Worm (Caenorhabditis elegans) whole organism, midembryonic: Measurements from ENCODE around the gene C08E8.4.

Experiments used
- T22C8.4 ChIP-seq: fragments of 200-800 bp; sonication (Bioruptor generic); IDR thresholded peaks from 2 replicates; pipeline ENCODE4 v1.3.6; 2022; ENCODE audit warnings: missing genetic modification characterization, missing compliant biosample characterization
- cog-1 ChIP-seq: sonication (generic microtip); optimal IDR thresholded peaks from 2 replicates; lab custom pipeline; 2016; ENCODE audit warnings: missing genetic modification characterization, missing compliant biosample characterization
- flt-1 ChIP-seq: fragments of 200-800 bp; sonication (Bioruptor generic); IDR thresholded peaks from 2 replicates; pipeline ENCODE4 v1.3.6; 2022; ENCODE audit warnings: missing genetic modification characterization, missing compliant biosample characterization
- klf-2 ChIP-seq: fragments of 200-800 bp; sonication (Bioruptor generic); conservative IDR thresholded peaks from 2 replicates; pipeline ENCODE4 v1.3.6; 2022; ENCODE audit warnings: missing genetic modification reagents, missing genetic modification characterization, missing compliant biosample characterization
- med-1 ChIP-seq: sonication (generic microtip); optimal IDR thresholded peaks from 2 replicates; lab custom pipeline; 2017; ENCODE audit warnings: missing genetic modification characterization, mild to moderate bottlenecking, missing compliant biosample characterization, antibody characterized with exemption, missing genetic modification reagents; ENCODE audit not compliant: insufficient read depth
- ref-1 ChIP-seq: fragments of 200-800 bp; sonication (Bioruptor generic); conservative IDR thresholded peaks from 2 replicates; pipeline ENCODE4 v1.3.6; 2022; ENCODE audit warnings: missing genetic modification reagents, missing genetic modification characterization, missing compliant biosample characterization
- tab-1 ChIP-seq: fragments of 200-800 bp; sonication (Bioruptor generic); IDR thresholded peaks from 2 replicates; pipeline ENCODE4 v1.3.6; 2022; ENCODE audit warnings: missing genetic modification characterization, missing compliant biosample characterization
- ztf-23 ChIP-seq: fragments of 200-800 bp; sonication (Bioruptor generic); IDR thresholded peaks from 2 replicates; pipeline ENCODE4 v1.3.6; 2022; ENCODE audit warnings: missing genetic modification reagents, missing genetic modification characterization, missing compliant biosample characterization
- ztf-29 ChIP-seq: fragments of 200-800 bp; sonication (Bioruptor generic); IDR thresholded peaks from 2 replicates; pipeline ENCODE4 v1.3.6; 2022; ENCODE audit warnings: missing genetic modification reagents, missing genetic modification characterization, missing compliant biosample characterization

C08E8.4 gene

ce11 chrV:18350721-18351120 is 20.9 kb upstream of the C08E8.4 start, which contains the start of gene C08E8.11:
C08E8.11 (plus strand) TSS chrV:18351021.
- TF ChIP-seq med-1 (GFP tag; lab: Kevin White, UChicago) (no peak), ref-1 (no peak), ztf-23 (GFP tag; lab: Robert Waterston, UW) (no peak), klf-2 (GFP tag; lab: Robert Waterston, UW) (no peak), flt-1 (GFP tag; lab: Robert Waterston, UW) (no peak), cog-1 (tag; lab: Kevin White, UChicago) (no peak), tab-1 (no peak), T22C8.4 (GFP tag; lab: Robert Waterston, UW) (no peak), ztf-29 (GFP tag; lab: Robert Waterston, UW) (no peak)

- TF ChIP-seq med-1 (GFP tag; lab: Kevin White, UChicago), result no peak
- TF ChIP-seq ztf-29 (GFP tag; lab: Robert Waterston, UW), result no peak
- no peak for TF ChIP-seq tab-1
- no peak for TF ChIP-seq klf-2 (GFP tag; lab: Robert Waterston, UW)
- no peak for TF ChIP-seq flt-1 (GFP tag; lab: Robert Waterston, UW)
- TF ChIP-seq T22C8.4 (GFP tag; lab: Robert Waterston, UW), result no peak
- no peak for TF ChIP-seq cog-1 (tag; lab: Kevin White, UChicago)
- TF ChIP-seq ref-1, result no peak
- TF ChIP-seq ztf-23 (GFP tag; lab: Robert Waterston, UW), result no peak
Measured at ce11 chrV:18354299-18354698, 17.3 kb upstream of the C08E8.4 start.

- TF ChIP-seq ztf-23 (GFP tag; lab: Robert Waterston, UW) (no peak), tab-1 (no peak), ref-1 (no peak), flt-1 (GFP tag; lab: Robert Waterston, UW) (no peak), T22C8.4 (GFP tag; lab: Robert Waterston, UW) (no peak), klf-2 (GFP tag; lab: Robert Waterston, UW) (no peak)
Measured at ce11 chrV:18355742-18356141, 15.9 kb upstream of the C08E8.4 start, which contains the start of gene C08E8.2. C08E8.2 (minus strand) TSS chrV:18355842.

- TF ChIP-seq tab-1 (no peak), cog-1 (tag; lab: Kevin White, UChicago) (no peak), flt-1 (GFP tag; lab: Robert Waterston, UW) (no peak), klf-2 (GFP tag; lab: Robert Waterston, UW) (no peak), ztf-29 (GFP tag; lab: Robert Waterston, UW) (no peak), ztf-23 (GFP tag; lab: Robert Waterston, UW) (no peak), ref-1 (no peak), med-1 (GFP tag; lab: Kevin White, UChicago) (no peak), T22C8.4 (GFP tag; lab: Robert Waterston, UW) (no peak)
Measured at ce11 chrV:18359888-18360287, 11.8 kb upstream of the C08E8.4 start, which contains the start of gene C08E8.5. C08E8.5 (minus strand) TSS chrV:18359988.

ce11 chrV:18362402-18362801 is 9.2 kb upstream of the C08E8.4 start, which contains the start of gene C08E8.1:
C08E8.1 (minus strand) TSS chrV:18362502.
- TF ChIP-seq ref-1 (no peak), ztf-29 (GFP tag; lab: Robert Waterston, UW) (no peak), ztf-23 (GFP tag; lab: Robert Waterston, UW) (no peak), flt-1 (GFP tag; lab: Robert Waterston, UW) (no peak), klf-2 (GFP tag; lab: Robert Waterston, UW) (no peak), med-1 (GFP tag; lab: Kevin White, UChicago) (no peak), T22C8.4 (GFP tag; lab: Robert Waterston, UW) (no peak), tab-1 (no peak), cog-1 (tag; lab: Kevin White, UChicago) (no peak)

ce11 chrV:18364558-18364957 is 7.1 kb upstream of the C08E8.4 start, which contains the start of gene C08E8.9:
C08E8.9 (plus strand) TSS chrV:18364858.
- TF ChIP-seq ztf-23 (GFP tag; lab: Robert Waterston, UW) (no peak), flt-1 (GFP tag; lab: Robert Waterston, UW) (no peak), ref-1 (no peak), cog-1 (tag; lab: Kevin White, UChicago) (no peak)

ce11 chrV:18368322-18368721 is 3.3 kb upstream of the C08E8.4 start, which contains the start of gene C08E8.6:
C08E8.6 (minus strand) TSS chrV:18368422.
- no peak for TF ChIP-seq klf-2 (GFP tag; lab: Robert Waterston, UW)
- no peak for TF ChIP-seq tab-1
- no peak for TF ChIP-seq cog-1 (tag; lab: Kevin White, UChicago)
- TF ChIP-seq ref-1, result no peak
- TF ChIP-seq med-1 (GFP tag; lab: Kevin White, UChicago), result no peak
- no peak for TF ChIP-seq flt-1 (GFP tag; lab: Robert Waterston, UW)
- no peak for TF ChIP-seq T22C8.4 (GFP tag; lab: Robert Waterston, UW)

ce11 chrV:18371028-18371427 is 618 bp upstream of the C08E8.4 start:
- no peak for TF ChIP-seq T22C8.4 (GFP tag; lab: Robert Waterston, UW)
- no peak for TF ChIP-seq med-1 (GFP tag; lab: Kevin White, UChicago)
- no peak for TF ChIP-seq flt-1 (GFP tag; lab: Robert Waterston, UW)
- TF ChIP-seq ref-1, result no peak
- TF ChIP-seq klf-2 (GFP tag; lab: Robert Waterston, UW), result no peak
- no peak for TF ChIP-seq ztf-29 (GFP tag; lab: Robert Waterston, UW)
- TF ChIP-seq tab-1, result no peak
- no peak for TF ChIP-seq cog-1 (tag; lab: Kevin White, UChicago)
- TF ChIP-seq ztf-23 (GFP tag; lab: Robert Waterston, UW), result no peak

- TF ChIP-seq ztf-23 (GFP tag; lab: Robert Waterston, UW) (no peak), tab-1 (no peak), T22C8.4 (GFP tag; lab: Robert Waterston, UW) (no peak), flt-1 (GFP tag; lab: Robert Waterston, UW) (no peak), ztf-29 (GFP tag; lab: Robert Waterston, UW) (no peak), cog-1 (tag; lab: Kevin White, UChicago) (no peak), med-1 (GFP tag; lab: Kevin White, UChicago) (no peak), klf-2 (GFP tag; lab: Robert Waterston, UW) (no peak), ref-1 (no peak)
Measured at ce11 chrV:18374194-18374593, 2.5 kb downstream of the C08E8.4 start, which contains the start of gene Y51A2B.2. Y51A2B.2 (plus strand) TSS chrV:18374494.
